Fruit fly (Drosophila melanogaster) whole organism, adult: ENCODE results near the gene CG14965.

ENCODE experiments used
- CG11617 ChIP-seq: fragments of 200-800 bp; sonication (Bioruptor generic); optimal IDR thresholded peaks from 2 replicates; lab custom pipeline; 2017; ENCODE audit warnings: mild to moderate bottlenecking, missing biosample characterization, missing genetic modification reagents, missing genetic modification characterization
- CG12768 ChIP-seq: fragments of 200-800 bp; sonication (Bioruptor generic); optimal IDR thresholded peaks from 2 replicates; lab custom pipeline; 2017; ENCODE audit warnings: missing biosample characterization, missing genetic modification characterization, mild to moderate bottlenecking, moderate library complexity, missing genetic modification reagents
- CG14711 ChIP-seq: fragments of 200-800 bp; sonication (Bioruptor generic); optimal IDR thresholded peaks from 2 replicates; lab custom pipeline; 2018; ENCODE audit warnings: missing biosample characterization, mild to moderate bottlenecking, missing genetic modification characterization, moderate library complexity
- CG1620 ChIP-seq: fragments of 200-800 bp; sonication (Bioruptor generic); optimal IDR thresholded peaks from 2 replicates; lab custom pipeline; 2016; ENCODE audit warnings: missing biosample characterization, missing genetic modification characterization
- CG33017 ChIP-seq: fragments of 200-800 bp; sonication (Bioruptor generic); optimal IDR thresholded peaks from 2 replicates; lab custom pipeline; 2018; ENCODE audit warnings: missing biosample characterization, mild to moderate bottlenecking, missing genetic modification characterization, moderate library complexity
- CG5204 ChIP-seq: fragments of 200-800 bp; sonication (Bioruptor generic); optimal IDR thresholded peaks from 2 replicates; lab custom pipeline; 2016; ENCODE audit warnings: missing biosample characterization, missing genetic modification characterization
- CG7045 ChIP-seq: fragments of 200-800 bp; sonication (Bioruptor generic); optimal IDR thresholded peaks from 2 replicates; lab custom pipeline; 2017; ENCODE audit warnings: missing biosample characterization, mild to moderate bottlenecking, missing genetic modification characterization
- CG7101 ChIP-seq: fragments of 200-800 bp; sonication (Bioruptor generic); optimal IDR thresholded peaks from 2 replicates; lab custom pipeline; 2018; ENCODE audit warnings: missing biosample characterization, mild to moderate bottlenecking, missing genetic modification characterization, moderate library complexity
- Clk ChIP-seq: fragments of 200-800 bp; sonication (Bioruptor generic); optimal IDR thresholded peaks from 2 replicates; lab custom pipeline; 2017; ENCODE audit warnings: missing biosample characterization, missing genetic modification characterization
- Crg-1 ChIP-seq: fragments of 200-800 bp; sonication (Bioruptor generic); optimal IDR thresholded peaks from 2 replicates; lab custom pipeline; 2016; ENCODE audit warnings: missing biosample characterization, missing genetic modification characterization
- Hr96 ChIP-seq: fragments of 200-800 bp; sonication (Bioruptor generic); optimal IDR thresholded peaks from 2 replicates; lab custom pipeline; 2016; ENCODE audit warnings: missing biosample characterization, missing genetic modification characterization
- Mnt ChIP-seq: fragments of 200-800 bp; sonication (Bioruptor generic); optimal IDR thresholded peaks from 2 replicates; lab custom pipeline; 2016; ENCODE audit warnings: missing biosample characterization, mild to moderate bottlenecking, missing genetic modification characterization
- bab1 ChIP-seq: fragments of 200-800 bp; sonication (Bioruptor generic); optimal IDR thresholded peaks from 3 replicates; lab custom pipeline; 2019; ENCODE audit warnings: missing biosample characterization, mild to moderate bottlenecking, missing genetic modification characterization, moderate library complexity
- cic ChIP-seq: fragments of 200-800 bp; sonication (Bioruptor generic); optimal IDR thresholded peaks from 2 replicates; lab custom pipeline; 2017; ENCODE audit warnings: missing biosample characterization, mild to moderate bottlenecking, missing genetic modification characterization, moderate library complexity
- cnc ChIP-seq, 2 experiments: fragments of >200 bp; optimal IDR thresholded peaks; 2 replicates each; lab custom pipeline; 2017
- kay ChIP-seq: fragments of 200-800 bp; sonication (Bioruptor generic); peaks from one replicate; lab custom pipeline; 2016; ENCODE audit warnings: missing biosample characterization, missing genetic modification characterization, borderline replicate concordance
- ovo ChIP-seq: fragments of 200-800 bp; sonication (Bioruptor generic); optimal IDR thresholded peaks from 2 replicates; lab custom pipeline; 2016; ENCODE audit warnings: missing biosample characterization, missing genetic modification characterization
- pad ChIP-seq: fragments of 200-800 bp; sonication (Bioruptor generic); optimal IDR thresholded peaks from 3 replicates; lab custom pipeline; 2017; ENCODE audit warnings: missing biosample characterization, missing genetic modification characterization, mild to moderate bottlenecking, moderate library complexity, missing genetic modification reagents
- tj ChIP-seq: fragments of 200-800 bp; sonication (Bioruptor generic); optimal IDR thresholded peaks from 3 replicates; lab custom pipeline; 2017; ENCODE audit warnings: missing biosample characterization, mild to moderate bottlenecking, missing genetic modification characterization, moderate library complexity
- toe ChIP-seq: fragments of 200-800 bp; sonication (Bioruptor generic); optimal IDR thresholded peaks from 2 replicates; lab custom pipeline; 2016; ENCODE audit warnings: missing biosample characterization, missing genetic modification characterization

The CG14965 gene

dm6 chr3L:3161968-3162367 lies 30.3 kb downstream of the CG14965 start, which contains the start of gene rasp:
rasp (plus strand) TSS chr3L:3162180.
- TF ChIP-seq CG12768 (GFP tag; lab: Kevin White, UChicago), result no peak

dm6 chr3L:3159309-3160194 lies 32.7 kb downstream of the CG14965 start, which contains the start of the genes ND-30 and CG15812:
ND-30 (minus strand) TSS chr3L:3159578.
CG15812 (plus strand) TSS chr3L:3159991.
- TF ChIP-seq bab1 (GFP tag; lab: Kevin White, UChicago) (no peak), cnc (optimal IDR thresholded peaks at IDR 0.05; lab: Kevin White, UChicago) (no peak), CG11617 (peak; percentile 53), CG7101 (tag; lab: Kevin White, UChicago) (peak; percentile 34), CG14711 (tag; lab: Kevin White, UChicago) (peak; percentile 94), Crg-1 (GFP tag; lab: Kevin White, UChicago) (peak; percentile 31), CG1620 (GFP tag; lab: Kevin White, UChicago) (peak; percentile 29), tj (GFP tag; lab: Kevin White, UChicago) (peak; percentile 15)

DNA sequence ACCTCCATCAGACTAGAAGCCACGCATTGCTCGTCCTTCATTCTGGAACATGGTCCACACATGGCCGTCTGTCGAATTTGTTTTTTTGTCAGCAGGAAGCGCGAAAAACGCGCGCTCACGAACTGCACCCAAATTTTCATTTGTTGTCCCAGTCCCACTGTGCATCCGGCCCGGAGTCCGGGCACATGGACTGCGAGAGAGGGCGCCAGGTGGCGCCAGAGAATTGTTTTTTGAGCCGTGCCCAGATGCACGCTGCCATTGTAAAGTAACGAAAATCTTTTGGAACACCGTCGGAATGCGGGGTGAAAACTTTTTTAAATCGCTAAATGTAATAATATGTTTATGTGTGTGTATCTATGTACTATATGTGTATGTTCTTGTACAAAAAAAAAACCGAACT lies 34.6 kb downstream of the CG14965 start:
- TF ChIP-seq CG11617 (no peak), pad (GFP tag; lab: Kevin White, UChicago) (no peak)

dm6 chr3L:3150376-3150775 lies 41.9 kb downstream of the CG14965 start:
- no peak for TF ChIP-seq Clk (GFP tag; lab: Kevin White, UChicago)
- no peak for TF ChIP-seq cnc (optimal IDR thresholded peaks at IDR 0.05; lab: Kevin White, UChicago)
- no peak for TF ChIP-seq CG14711 (tag; lab: Kevin White, UChicago)
- no peak for TF ChIP-seq CG33017 (tag; lab: Kevin White, UChicago)
- TF ChIP-seq kay (GFP tag; lab: Kevin White, UChicago), result no peak

- no peak for TF ChIP-seq Crg-1 (GFP tag; lab: Kevin White, UChicago)
- TF ChIP-seq Hr96 (GFP tag; lab: Kevin White, UChicago), result no peak
- TF ChIP-seq CG14711 (tag; lab: Kevin White, UChicago), result no peak
- TF ChIP-seq toe, result no peak
- TF ChIP-seq CG12768 (GFP tag; lab: Kevin White, UChicago), result peak; percentile 82
- TF ChIP-seq ovo (GFP tag; lab: Kevin White, UChicago), result no peak
- no peak for TF ChIP-seq pad (GFP tag; lab: Kevin White, UChicago)
- TF ChIP-seq cic (GFP tag; lab: Kevin White, UChicago), result peak; percentile 94
- no peak for TF ChIP-seq bab1 (GFP tag; lab: Kevin White, UChicago)
- TF ChIP-seq CG7045, result peak; percentile 25
- peak; percentile 77 for TF ChIP-seq Mnt (GFP tag; lab: Kevin White, UChicago)
- TF ChIP-seq CG7101 (tag; lab: Kevin White, UChicago), result peak; percentile 9
- peak; percentile 47 for TF ChIP-seq Clk (GFP tag; lab: Kevin White, UChicago)
- no peak for TF ChIP-seq cnc (optimal IDR thresholded peaks at IDR 0.05; lab: Kevin White, UChicago)
- TF ChIP-seq CG33017 (tag; lab: Kevin White, UChicago), result no peak
- no peak for TF ChIP-seq CG1620 (GFP tag; lab: Kevin White, UChicago)
- peak; percentile 54 for TF ChIP-seq CG11617
- peak; percentile 49 for TF ChIP-seq tj (GFP tag; lab: Kevin White, UChicago)
- TF ChIP-seq kay (GFP tag; lab: Kevin White, UChicago), result no peak
- TF ChIP-seq CG5204 (GFP tag; lab: Kevin White, UChicago), result no peak
Measured at dm6 chr3L:3149060-3149872, 43.0 kb downstream of the CG14965 start.

DNA sequence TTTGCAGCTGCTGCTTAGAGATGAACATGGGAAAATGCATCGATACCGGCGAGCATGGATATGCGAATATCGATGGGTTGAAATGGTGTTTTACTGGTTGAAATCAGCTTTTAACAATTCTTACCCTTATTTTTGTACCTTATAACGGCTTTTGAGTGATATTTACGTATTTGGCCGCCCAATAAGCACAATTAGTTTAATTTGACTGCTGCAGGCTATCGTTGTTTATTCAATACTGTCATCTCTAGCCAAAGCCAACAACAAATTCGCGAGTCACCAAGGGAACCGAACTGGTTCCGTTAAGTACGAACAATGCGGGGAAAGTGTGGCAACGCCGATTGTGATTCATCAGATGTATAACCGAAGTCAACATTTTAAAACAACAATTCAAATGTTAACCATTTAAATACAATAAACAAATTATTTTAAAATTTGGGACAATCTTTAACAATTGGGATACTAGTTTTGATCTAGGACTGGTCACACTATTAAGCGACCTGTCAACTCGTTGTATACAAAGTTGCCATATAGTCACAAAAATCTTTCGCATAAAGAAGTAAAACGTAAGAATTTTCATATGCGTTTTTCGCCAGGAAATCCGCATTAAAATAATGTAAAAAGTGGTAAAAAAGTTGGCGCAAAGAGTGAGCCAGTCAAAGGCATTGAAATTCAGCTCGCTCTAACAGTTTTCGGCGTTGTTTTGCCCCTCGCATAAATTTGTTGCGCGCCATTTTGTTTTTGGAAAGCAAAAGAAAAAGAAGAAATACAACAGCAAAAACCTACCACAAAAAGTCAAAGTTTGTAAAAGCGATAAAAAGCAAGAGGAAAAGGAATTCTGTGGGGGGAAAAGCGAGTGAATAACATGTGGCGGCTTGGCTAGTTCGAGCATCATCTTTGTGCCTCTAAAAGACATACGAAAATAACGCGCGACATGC lies 43.9 kb downstream of the CG14965 start, which contains the start of the genes Usp5 and BtbVII:
Gene Usp5, minus strand, starts transcription at position 234 of the 935 bp plus-strand sequence.
Gene BtbVII, plus strand, starts transcription at position 522 of the 935 bp plus-strand sequence.
- TF ChIP-seq CG33017 (tag; lab: Kevin White, UChicago), result peak; percentile 0
- TF ChIP-seq cic (GFP tag; lab: Kevin White, UChicago), result peak; percentile 24
- TF ChIP-seq CG11617, result peak; percentile 70
- TF ChIP-seq bab1 (GFP tag; lab: Kevin White, UChicago), result peak; percentile 82
- peak; percentile 80 to 92 for TF ChIP-seq cnc (optimal IDR thresholded peaks at IDR 0.05; lab: Kevin White, UChicago)
- TF ChIP-seq CG5204 (GFP tag; lab: Kevin White, UChicago), result no peak
- peak; percentile 85 for TF ChIP-seq CG1620 (GFP tag; lab: Kevin White, UChicago)
- TF ChIP-seq kay (GFP tag; lab: Kevin White, UChicago), result no peak
- peak; percentile 73 for TF ChIP-seq Crg-1 (GFP tag; lab: Kevin White, UChicago)
- peak; percentile 78 for TF ChIP-seq ovo (GFP tag; lab: Kevin White, UChicago)
- TF ChIP-seq Hr96 (GFP tag; lab: Kevin White, UChicago), result peak; percentile 86
- peak; percentile 84 for TF ChIP-seq toe
- peak; percentile 55 for TF ChIP-seq pad (GFP tag; lab: Kevin White, UChicago)
- TF ChIP-seq CG7045, result peak; percentile 45
- TF ChIP-seq Clk (GFP tag; lab: Kevin White, UChicago), result peak; percentile 56
- peak; percentile 48 for TF ChIP-seq CG14711 (tag; lab: Kevin White, UChicago)
- TF ChIP-seq Mnt (GFP tag; lab: Kevin White, UChicago), result peak; percentile 71
- TF ChIP-seq CG7101 (tag; lab: Kevin White, UChicago), result peak; percentile 73
- peak; percentile 62 for TF ChIP-seq CG12768 (GFP tag; lab: Kevin White, UChicago)
- TF ChIP-seq tj (GFP tag; lab: Kevin White, UChicago), result peak; percentile 43
